Worm (Caenorhabditis elegans) whole organism, L4 larva: Measurements from ENCODE around the gene adal-1.
A peak's percentile ranks its signal among the peaks of the same experiment; 100 is the strongest.

Source experiments
- D1046.2 ChIP-seq: fragments of 200-800 bp; sonication (Bioruptor generic); IDR thresholded peaks from 2 replicates; pipeline ENCODE4 v1.3.6; 2022; ENCODE audit warnings: missing genetic modification characterization, missing compliant biosample characterization
- F10B5.3 ChIP-seq: sonication (generic microtip); optimal IDR thresholded peaks from 2 replicates; lab custom pipeline; 2016; ENCODE audit warnings: mild to moderate bottlenecking, missing genetic modification characterization, missing compliant biosample characterization
- F26F4.8 ChIP-seq: fragments of 200-800 bp; sonication (Bioruptor generic); conservative IDR thresholded peaks from 2 replicates; pipeline ENCODE4 v1.3.6; 2022; ENCODE audit warnings: missing genetic modification characterization, missing compliant biosample characterization
- F37D6.2 ChIP-seq: sonication (generic microtip); optimal IDR thresholded peaks from 2 replicates; lab custom pipeline; 2016; ENCODE audit warnings: mild to moderate bottlenecking, missing genetic modification characterization, missing compliant biosample characterization
- T20F7.1 ChIP-seq: fragments of 200-800 bp; sonication (Bioruptor generic); optimal IDR thresholded peaks from 2 replicates; lab custom pipeline; 2018; ENCODE audit warnings: mild to moderate bottlenecking, missing genetic modification characterization, missing compliant biosample characterization
- aha-1 ChIP-seq: fragments of 150-350 bp; peaks from one replicate; lab custom pipeline; 2014; ENCODE audit warnings: missing biosample characterization, missing genetic modification characterization
- ceh-20 ChIP-seq: fragments of 200-800 bp; sonication (Bioruptor generic); IDR thresholded peaks from 2 replicates; pipeline ENCODE4 v1.3.6; 2022; ENCODE audit warnings: missing genetic modification reagents, missing genetic modification characterization, missing compliant biosample characterization
- ceh-28 ChIP-seq: fragments of 150-350 bp; optimal IDR thresholded peaks from 2 replicates; lab custom pipeline; 2014; ENCODE audit warnings: missing biosample characterization, missing genetic modification reagents, missing genetic modification characterization
- ceh-62 ChIP-seq: sonication (generic microtip); optimal IDR thresholded peaks from 2 replicates; lab custom pipeline; 2017; ENCODE audit warnings: missing biosample characterization, missing genetic modification characterization
- ces-1 ChIP-seq: fragments of 150-350 bp; sonication (generic microtip); optimal IDR thresholded peaks from 4 replicates; lab custom pipeline; 2014; ENCODE audit warnings: missing biosample characterization, missing genetic modification reagents, missing genetic modification characterization
- ctbp-1 ChIP-seq: fragments of 200-800 bp; sonication (Bioruptor generic); IDR thresholded peaks from 2 replicates; pipeline ENCODE4 v1.3.6; 2022; ENCODE audit warnings: missing genetic modification reagents, missing genetic modification characterization, missing compliant biosample characterization
- daf-12 ChIP-seq: fragments of 150-350 bp; optimal IDR thresholded peaks from 2 replicates; lab custom pipeline; 2014; ENCODE audit warnings: missing biosample characterization, missing genetic modification reagents, missing genetic modification characterization
- daf-16 ChIP-seq, 3 experiments: sonication (generic microtip); optimal IDR thresholded peaks; 2 replicates each; lab custom pipeline; 2016 to 2017; ENCODE audit warnings: missing genetic modification characterization in 3 of 3, missing genetic modification reagents in 3 of 3, mild to moderate bottlenecking in 2 of 3, missing compliant biosample characterization in 2 of 3, missing biosample characterization in 1 of 3, moderate library complexity in 1 of 3
- dmd-6 ChIP-seq: fragments of 200-800 bp; sonication (Bioruptor generic); IDR thresholded peaks from 2 replicates; pipeline ENCODE4 v1.3.6; 2022; ENCODE audit warnings: missing genetic modification reagents, missing genetic modification characterization, missing compliant biosample characterization
- dmd-9 ChIP-seq: fragments of 200-800 bp; sonication (Bioruptor generic); IDR thresholded peaks from 2 replicates; pipeline ENCODE4 v1.3.6; 2022; ENCODE audit warnings: missing genetic modification reagents, missing genetic modification characterization, missing compliant biosample characterization
- duxl-1 ChIP-seq: sonication (generic microtip); optimal IDR thresholded peaks from 2 replicates; lab custom pipeline; 2016; ENCODE audit warnings: mild to moderate bottlenecking, missing genetic modification characterization, moderate library complexity, missing compliant biosample characterization; ENCODE audit not compliant: poor library complexity
- dve-1 ChIP-seq: sonication (generic microtip); optimal IDR thresholded peaks from 2 replicates; lab custom pipeline; 2017; ENCODE audit warnings: antibody characterized with exemption, mild to moderate bottlenecking, missing genetic modification characterization, missing compliant biosample characterization; ENCODE audit not compliant: insufficient read depth
- fkh-10 ChIP-seq: fragments of 150-350 bp; optimal IDR thresholded peaks from 2 replicates; lab custom pipeline; 2014; ENCODE audit warnings: missing biosample characterization, missing genetic modification reagents, missing genetic modification characterization
- hlh-11 ChIP-seq: fragments of 200-800 bp; sonication (Bioruptor generic); optimal IDR thresholded peaks from 2 replicates; lab custom pipeline; 2018; ENCODE audit warnings: mild to moderate bottlenecking, missing genetic modification characterization, missing compliant biosample characterization
- hlh-30 ChIP-seq: sonication (generic microtip); optimal IDR thresholded peaks from 2 replicates; lab custom pipeline; 2017; ENCODE audit warnings: antibody characterized with exemption, mild to moderate bottlenecking, missing genetic modification characterization, missing compliant biosample characterization; ENCODE audit not compliant: insufficient read depth
- lin-1 ChIP-seq: fragments of 200-800 bp; sonication (Bioruptor generic); IDR thresholded peaks from 2 replicates; pipeline ENCODE4 v1.3.6; 2022; ENCODE audit warnings: missing genetic modification reagents, missing genetic modification characterization, missing compliant biosample characterization
- lin-38 ChIP-seq: fragments of 200-800 bp; sonication (Bioruptor generic); IDR thresholded peaks from 2 replicates; pipeline ENCODE4 v1.3.6; 2022; ENCODE audit warnings: missing genetic modification reagents, missing genetic modification characterization, missing compliant biosample characterization
- lin-39 ChIP-seq: fragments of 150-350 bp; optimal IDR thresholded peaks from 2 replicates; lab custom pipeline; 2014; ENCODE audit warnings: missing biosample characterization, missing genetic modification reagents, missing genetic modification characterization
- lsy-2 ChIP-seq, 2 experiments: fragments of 150-350 bp in 1 of 2; sonication (generic microtip) in 1 of 2; optimal IDR thresholded peaks; 2 replicates each; lab custom pipeline; 2014 to 2017; ENCODE audit warnings: missing biosample characterization in 2 of 2, missing genetic modification characterization in 2 of 2
- madf-5 ChIP-seq, 2 experiments: fragments of 200-800 bp; sonication (Bioruptor generic); IDR thresholded peaks; 2 replicates each; pipeline ENCODE4 v1.3.6; 2022; ENCODE audit warnings: missing compliant biosample characterization in 2 of 2, missing genetic modification characterization in 2 of 2
- madf-9 ChIP-seq: fragments of 200-800 bp; sonication (Bioruptor generic); conservative IDR thresholded peaks from 2 replicates; pipeline ENCODE4 v1.3.6; 2022; ENCODE audit warnings: missing genetic modification reagents, missing genetic modification characterization, missing compliant biosample characterization
- mdl-1 ChIP-seq, 2 experiments: fragments of 150-350 bp in 1 of 2; sonication (generic microtip) in 1 of 2; optimal IDR thresholded peaks; 2 replicates each; lab custom pipeline; 2014 to 2017; ENCODE audit warnings: missing biosample characterization in 2 of 2, missing genetic modification characterization in 2 of 2
- mdt-29 ChIP-seq: fragments of 200-800 bp; sonication (Bioruptor generic); IDR thresholded peaks from 2 replicates; pipeline ENCODE4 v1.3.6; 2022; ENCODE audit warnings: missing genetic modification reagents, missing genetic modification characterization, missing compliant biosample characterization
- mep-1 ChIP-seq: fragments of 150-350 bp; sonication (generic microtip); optimal IDR thresholded peaks from 3 replicates; lab custom pipeline; 2014; ENCODE audit warnings: missing biosample characterization, missing genetic modification characterization
- mes-2 ChIP-seq: sonication (generic microtip); optimal IDR thresholded peaks from 2 replicates; lab custom pipeline; 2016; ENCODE audit warnings: missing genotype, mild to moderate bottlenecking, missing genetic modification characterization, missing compliant biosample characterization; ENCODE audit not compliant: poor library complexity, severe bottlenecking
- nhr-28 ChIP-seq: fragments of 150-350 bp; optimal IDR thresholded peaks from 2 replicates; lab custom pipeline; 2014; ENCODE audit warnings: missing biosample characterization, missing genetic modification characterization
- nhr-77 ChIP-seq: fragments of 150-350 bp; optimal IDR thresholded peaks from 2 replicates; lab custom pipeline; 2014; ENCODE audit warnings: missing biosample characterization, missing genetic modification characterization
- pha-4 ChIP-seq, 2 experiments: fragments of 150-350 bp in 1 of 2; fragments of 200-800 bp in 1 of 2; sonication (Bioruptor generic) in 1 of 2; IDR thresholded peaks in 1 of 2; optimal IDR thresholded peaks in 1 of 2; 2 replicates each; pipeline versions ENCODE4 v1.3.6 to Lab custom; 2014 to 2022; ENCODE audit warnings: missing genetic modification characterization in 2 of 2, missing genetic modification reagents in 2 of 2, missing biosample characterization in 1 of 2, missing compliant biosample characterization in 1 of 2
- php-3 ChIP-seq: fragments of 200-800 bp; sonication (Bioruptor generic); IDR thresholded peaks from 2 replicates; pipeline ENCODE4 v1.3.6; 2022; ENCODE audit warnings: missing genetic modification reagents, missing genetic modification characterization, missing compliant biosample characterization
- pqm-1 ChIP-seq: sonication (generic microtip); optimal IDR thresholded peaks from 2 replicates; lab custom pipeline; 2017; ENCODE audit warnings: missing biosample characterization, missing genetic modification characterization
- rbr-2 ChIP-seq: sonication (generic microtip); optimal IDR thresholded peaks from 2 replicates; lab custom pipeline; 2016; ENCODE audit warnings: missing genotype, missing genetic modification characterization, missing compliant biosample characterization
- skn-1 ChIP-seq: fragments of 150-350 bp; optimal IDR thresholded peaks from 2 replicates; lab custom pipeline; 2014; ENCODE audit warnings: missing biosample characterization, missing genetic modification characterization
- snpc-1.2 ChIP-seq: fragments of 200-800 bp; sonication (Bioruptor generic); IDR thresholded peaks from 2 replicates; pipeline ENCODE4 v1.3.6; 2022; ENCODE audit warnings: missing genetic modification reagents, missing genetic modification characterization, missing compliant biosample characterization
- snpc-4 ChIP-seq: fragments of 150-350 bp; optimal IDR thresholded peaks from 2 replicates; lab custom pipeline; 2014; ENCODE audit warnings: missing biosample characterization, missing genetic modification characterization
- unc-62 ChIP-seq, 3 experiments: fragments of 150-350 bp in 1 of 3; sonication (generic microtip); optimal IDR thresholded peaks in 2 of 3; peaks in 1 of 3; 1 replicate in 1 of 3; 2 replicates in 2 of 3; lab custom pipeline; 2014 to 2017; ENCODE audit warnings: missing biosample characterization in 3 of 3, missing genetic modification characterization in 3 of 3, missing genetic modification reagents in 3 of 3, missing genotype in 1 of 3
- zfp-2 ChIP-seq: sonication (generic microtip); optimal IDR thresholded peaks from 2 replicates; lab custom pipeline; 2016; ENCODE audit warnings: mild to moderate bottlenecking, missing genetic modification characterization, missing compliant biosample characterization
- ztf-7 ChIP-seq: fragments of 150-350 bp; optimal IDR thresholded peaks from 2 replicates; lab custom pipeline; 2014; ENCODE audit warnings: missing biosample characterization, missing genetic modification characterization

adal-1 gene

DNA sequence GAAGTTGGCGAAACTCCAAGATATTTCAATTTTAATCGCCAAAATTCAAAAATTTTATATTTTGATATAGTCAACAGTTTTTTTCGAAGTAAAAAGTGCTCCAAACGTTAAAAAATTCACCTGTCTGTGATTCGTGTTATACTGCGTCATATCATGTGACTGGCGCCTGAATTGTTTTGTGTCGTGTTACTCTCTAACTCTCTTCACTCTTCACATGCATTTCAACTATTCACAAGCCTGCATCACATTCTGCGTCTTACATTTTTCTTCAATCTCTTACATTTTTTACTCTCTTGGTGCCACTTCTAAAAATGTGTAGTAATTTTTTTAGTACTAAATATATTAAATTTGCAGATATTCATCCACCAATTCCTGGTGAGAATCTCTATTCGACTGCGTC lies 35.0 kb upstream of the adal-1 start, which contains the start of gene flcn-1:
flcn-1 (plus strand) TSS at position 348 of the 400 bp plus-strand sequence.
- no peak for TF ChIP-seq ctbp-1
- TF ChIP-seq dve-1 (tag; lab: Kevin White, UChicago) = peak; percentile 56
- peak; percentile 16 for TF ChIP-seq rbr-2 (tag; lab: Kevin White, UChicago)
- TF ChIP-seq lin-38 (GFP tag; lab: Robert Waterston, UW) = no peak
- TF ChIP-seq unc-62 (GFP tag; optimal IDR thresholded peaks at IDR 0.05 in 1 of 2; lab: Kevin White, UChicago) = peak in 1 of 2 experiments; percentile 50
- no peak for TF ChIP-seq unc-62 (tag; optimal IDR thresholded peaks at IDR 0.05; lab: Kevin White, UChicago)
- TF ChIP-seq lin-1 = 0 out of 2 replicates have a peak, but pooled peaks have one; percentile 13
- peak in 1 of 2 experiments; percentile 70 for TF ChIP-seq lsy-2 (tag; optimal IDR thresholded peaks at IDR 0.05; lab: Kevin White, UChicago)
- TF ChIP-seq pha-4 (GFP tag; IDR thresholded peaks at IDR 0.05; lab: Robert Waterston, UW) = no peak
- peak; percentile 38 for TF ChIP-seq pha-4 (tag; optimal IDR thresholded peaks at IDR 0.05; lab: Kevin White, UChicago)
- TF ChIP-seq hlh-11 (tag; lab: Kevin White, UChicago) = peak; percentile 61
- no peak for TF ChIP-seq daf-16 (GFP tag; optimal IDR thresholded peaks at IDR 0.05; lab: Kevin White, UChicago)
- TF ChIP-seq daf-16 (tag; optimal IDR thresholded peaks at IDR 0.05; lab: Kevin White, UChicago) = peak; percentile 41
- TF ChIP-seq mep-1 = peak; percentile 57
- 0 out of 2 replicates have a peak, but pooled peaks have one; percentile 28 for TF ChIP-seq dmd-6 (GFP tag; lab: Robert Waterston, UW)
- TF ChIP-seq daf-12 (tag; lab: Kevin White, UChicago) = no peak
- peak; percentile 33 for TF ChIP-seq nhr-28
- TF ChIP-seq ztf-7 (tag; lab: Kevin White, UChicago) = peak; percentile 51
- peak; percentile 96 for TF ChIP-seq hlh-30
- TF ChIP-seq fkh-10 = no peak
- TF ChIP-seq duxl-1 = no peak
- TF ChIP-seq mes-2 (tag; lab: Kevin White, UChicago) = peak; percentile 44
- TF ChIP-seq mdl-1 (tag; optimal IDR thresholded peaks at IDR 0.05; lab: Kevin White, UChicago) = peak in 1 of 2 experiments; percentile 34
- TF ChIP-seq, all 104 proteins: peak for 15

DNA sequence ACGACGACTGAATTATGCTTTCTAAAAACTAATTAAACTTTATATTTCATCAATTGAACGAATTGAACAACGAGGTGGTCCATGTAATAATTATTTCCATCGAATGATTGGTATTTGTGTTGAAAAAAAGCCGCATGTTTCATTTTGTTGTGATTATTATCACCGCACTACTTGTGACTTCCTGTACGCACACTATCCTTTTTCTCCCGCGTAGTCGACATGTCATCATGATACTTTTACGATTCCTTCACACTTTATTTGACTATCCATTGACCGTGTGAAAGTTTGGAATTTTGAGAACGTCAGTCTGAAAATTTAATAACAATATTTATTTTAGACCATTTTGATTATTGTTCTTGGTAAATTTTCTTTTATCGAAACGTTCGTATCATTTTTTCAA lies 34.2 kb upstream of the adal-1 start, which contains the start of gene F22D3.4:
F22D3.4 (minus strand) TSS at position 1 of the 400 bp plus-strand sequence.
- TF ChIP-seq ztf-7 (tag; lab: Kevin White, UChicago) = no peak
- peak; percentile 72 for TF ChIP-seq nhr-28
- 0 out of 2 replicates have a peak, but pooled peaks have one; percentile 35 for TF ChIP-seq lin-1
- TF ChIP-seq mep-1 = no peak
- peak; percentile 33 for TF ChIP-seq aha-1 (tag; lab: Kevin White, UChicago)
- TF ChIP-seq php-3 = 0 out of 2 replicates have a peak, but pooled peaks have one; percentile 12
- TF ChIP-seq dmd-6 (GFP tag; lab: Robert Waterston, UW) = peak; percentile 34
- TF ChIP-seq snpc-4 (tag; lab: Kevin White, UChicago) = no peak
- no peak for TF ChIP-seq F26F4.8 (GFP tag; lab: Robert Waterston, UW)
- no peak for TF ChIP-seq daf-16 (GFP tag; optimal IDR thresholded peaks at IDR 0.05; lab: Kevin White, UChicago)
- peak; percentile 11 for TF ChIP-seq daf-16 (tag; optimal IDR thresholded peaks at IDR 0.05; lab: Kevin White, UChicago)
- no peak for TF ChIP-seq ceh-62 (tag; lab: Kevin White, UChicago)
- peak; percentile 0 for TF ChIP-seq nhr-77 (tag; lab: Kevin White, UChicago)
- TF ChIP-seq pqm-1 (tag; lab: Kevin White, UChicago) = peak; percentile 44
- TF ChIP-seq hlh-30 = peak; percentile 68
- TF ChIP-seq F10B5.3 (tag; lab: Kevin White, UChicago) = no peak
- TF ChIP-seq unc-62 (GFP tag; optimal IDR thresholded peaks at IDR 0.05 in 1 of 2; lab: Kevin White, UChicago) = peak in 1 of 2 experiments; percentile 56
- TF ChIP-seq unc-62 (tag; optimal IDR thresholded peaks at IDR 0.05; lab: Kevin White, UChicago) = no peak
- TF ChIP-seq hlh-11 (tag; lab: Kevin White, UChicago) = peak; percentile 17

DNA sequence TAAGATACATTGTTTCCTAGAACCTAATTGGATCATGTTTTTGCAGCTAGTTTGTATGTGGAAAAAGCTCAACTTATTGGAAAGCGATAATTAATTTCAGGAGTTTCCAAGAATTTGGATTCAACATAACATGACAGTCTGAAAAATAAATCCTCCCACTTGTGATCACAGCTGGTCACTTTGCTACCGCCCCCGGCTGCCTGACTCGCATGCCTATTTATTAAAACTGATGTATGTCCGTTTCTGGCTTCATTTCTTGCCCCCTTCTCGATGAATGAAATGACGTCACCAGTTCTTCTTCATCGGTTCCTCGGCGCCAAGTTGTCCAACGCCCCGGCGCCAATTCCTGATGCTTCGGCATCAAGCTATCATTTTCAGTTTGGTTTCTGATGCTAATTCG lies 33.6 kb upstream of the adal-1 start:
- TF ChIP-seq ceh-20 (GFP tag; lab: Robert Waterston, UW) = 0 out of 2 replicates have a peak, but pooled peaks have one; percentile 16
- TF ChIP-seq madf-9 (GFP tag; lab: Robert Waterston, UW) = no peak
- TF ChIP-seq mes-2 (tag; lab: Kevin White, UChicago) = no peak
- no peak for TF ChIP-seq ztf-7 (tag; lab: Kevin White, UChicago)
- no peak for TF ChIP-seq ceh-28 (tag; lab: Kevin White, UChicago)
- TF ChIP-seq lin-1 = no peak
- TF ChIP-seq duxl-1 = no peak
- no peak for TF ChIP-seq lin-39 (tag; lab: Kevin White, UChicago)
- no peak for TF ChIP-seq mdt-29 (GFP tag; lab: Robert Waterston, UW)
- no peak for TF ChIP-seq madf-5 (GFP tag; IDR thresholded peaks at IDR 0.05; lab: Robert Waterston, UW)
- TF ChIP-seq php-3 = no peak
- no peak for TF ChIP-seq zfp-2 (tag; lab: Kevin White, UChicago)
- no peak for TF ChIP-seq F37D6.2 (tag; lab: Kevin White, UChicago)
- TF ChIP-seq skn-1 (tag; lab: Kevin White, UChicago) = no peak
- peak; percentile 8; the same call in 1 of the 2 replicates for TF ChIP-seq dmd-6 (GFP tag; lab: Robert Waterston, UW)
- no peak for TF ChIP-seq ces-1 (GFP tag; lab: Kevin White, UChicago)
- TF ChIP-seq D1046.2 (GFP tag; lab: Robert Waterston, UW) = no peak
- no peak for TF ChIP-seq snpc-1.2 (GFP tag; lab: Robert Waterston, UW)
- no peak for TF ChIP-seq lin-38 (GFP tag; lab: Robert Waterston, UW)
- no peak for TF ChIP-seq dmd-9
- TF ChIP-seq aha-1 (tag; lab: Kevin White, UChicago) = peak; percentile 93
- TF ChIP-seq T20F7.1 (GFP tag; lab: Kevin White, UChicago) = no peak
